Worm (Caenorhabditis elegans) whole organism, L4/young adult: ENCODE results near the gene F43C9.2.

Experiments used
- W03F9.2 ChIP-seq: fragments of 150-350 bp; optimal IDR thresholded peaks from 2 replicates; lab custom pipeline; 2014; ENCODE audit warnings: missing biosample characterization, missing genetic modification characterization
- dao-5 ChIP-seq: sonication (generic microtip); optimal IDR thresholded peaks from 2 replicates; lab custom pipeline; 2016; ENCODE audit warnings: missing genotype, missing genetic modification characterization, moderate library complexity, missing compliant biosample characterization
- him-1 ChIP-seq: sonication (generic microtip); optimal IDR thresholded peaks from 2 replicates; lab custom pipeline; 2016; ENCODE audit warnings: missing genotype, missing genetic modification reagents, missing genetic modification characterization, missing compliant biosample characterization

ce11 chrX:4787525-4787924, 4.1 kb downstream of the F43C9.2 start:
- no peak for TF ChIP-seq him-1 (tag; lab: Kevin White, UChicago)
- TF ChIP-seq W03F9.2 (tag; lab: Kevin White, UChicago), result no peak
- TF ChIP-seq dao-5 (tag; lab: Kevin White, UChicago), result no peak
